Fruit fly (Drosophila melanogaster): Measurements from ENCODE around the gene CG4572.
A peak's percentile ranks its signal among the peaks of the same experiment; 100 is the strongest.

CG4572 gene

dm6 chr3R:19889603-19890187 is 25.5 kb upstream of the CG4572 start (continued):
- TF ChIP-seq Camta (GFP tag; optimal IDR thresholded peaks at IDR 0.05), result no peak
- peak; percentile 15 for TF ChIP-seq eyg (GFP tag; optimal IDR thresholded peaks at IDR 0.05)
- TF ChIP-seq CG31365 (tag; optimal IDR thresholded peaks at IDR 0.05), result no peak
- 0 out of 2 replicates have a peak, but pooled peaks have one; percentile 54 for TF ChIP-seq CG6689 (GFP tag; IDR thresholded peaks at IDR 0.05)
- no peak for TF ChIP-seq grn (GFP tag; optimal IDR thresholded peaks at IDR 0.05)
- TF ChIP-seq wdn (GFP tag; IDR thresholded peaks at IDR 0.05), result 0 out of 2 replicates have a peak, but pooled peaks have one; percentile 30
- TF ChIP-seq dan (GFP tag; IDR thresholded peaks at IDR 0.05), result no peak
- TF ChIP-seq Six4 (GFP tag; optimal IDR thresholded peaks at IDR 0.05), result peak; percentile 69
- no peak for TF ChIP-seq pnt (GFP tag; optimal IDR thresholded peaks at IDR 0.05)
- TF ChIP-seq pan (optimal IDR thresholded peaks at IDR 0.05), result no peak
- TF ChIP-seq pan (GFP tag; optimal IDR thresholded peaks at IDR 0.05 in 1 of 2, IDR thresholded peaks at IDR 0.05 in 1 of 2), result no peak
- peak; percentile 62 for TF ChIP-seq Ptx1 (GFP tag; IDR thresholded peaks at IDR 0.05)
- TF ChIP-seq Gug (GFP tag; IDR thresholded peaks at IDR 0.05), result peak; percentile 46; the same call in 1 of the 4 replicates
- TF ChIP-seq vnd (GFP tag; IDR thresholded peaks at IDR 0.05; ENCODE audit: partially characterized antibody), result no peak
- TF ChIP-seq Xbp1 (GFP tag; optimal IDR thresholded peaks at IDR 0.05), result peak; percentile 59
- TF ChIP-seq Fer3 (tag; optimal IDR thresholded peaks at IDR 0.05), result peak; percentile 86
- TF ChIP-seq nom (GFP tag; optimal IDR thresholded peaks at IDR 0.05), result no peak
- TF ChIP-seq kay (GFP tag; optimal IDR thresholded peaks at IDR 0.05), result peak; percentile 13
- no peak for TF ChIP-seq Lim3 (GFP tag; IDR thresholded peaks at IDR 0.05)
- TF ChIP-seq CG12155 (GFP tag; optimal IDR thresholded peaks at IDR 0.05), result peak; percentile 57
- TF ChIP-seq GATAe (GFP tag; conservative IDR thresholded peaks at IDR 0.05), result no peak
- TF ChIP-seq E2f1 (GFP tag; IDR thresholded peaks at IDR 0.05), result no peak
- TF ChIP-seq sisA (GFP tag; IDR thresholded peaks at IDR 0.05), result no peak
- no peak; the same call in 2 of the 3 replicates for TF ChIP-seq CG34224 (GFP tag; IDR thresholded peaks at IDR 0.05; ENCODE audit: partially characterized antibody)
- TF ChIP-seq fd96Cb (tag; optimal IDR thresholded peaks at IDR 0.05), result peak; percentile 78
- TF ChIP-seq h (optimal IDR thresholded peaks at IDR 0.05), result no peak
- TF ChIP-seq Sry-β (GFP tag; optimal IDR thresholded peaks at IDR 0.05), result no peak
- peak in 1 of 2 experiments; percentile 88 for TF ChIP-seq Hr51 (GFP tag; optimal IDR thresholded peaks at IDR 0.05)
- no peak for TF ChIP-seq CG16863 (GFP tag; optimal IDR thresholded peaks at IDR 0.05)
- no peak; the same call in 1 of the 2 replicates for TF ChIP-seq ttk (GFP tag; IDR thresholded peaks at IDR 0.05)
- peak; percentile 86 for TF ChIP-seq CG13296 (GFP tag; optimal IDR thresholded peaks at IDR 0.05)
- TF ChIP-seq shn (GFP tag; optimal IDR thresholded peaks at IDR 0.05), result no peak
- peak; percentile 42 for TF ChIP-seq Chrac-16 (GFP tag; optimal IDR thresholded peaks at IDR 0.05)
- TF ChIP-seq exex (tag; optimal IDR thresholded peaks at IDR 0.05), result peak; percentile 69
- peak; percentile 74 for TF ChIP-seq unpg (GFP tag; optimal IDR thresholded peaks at IDR 0.05)
- peak; percentile 74 for TF ChIP-seq Rfx (GFP tag; IDR thresholded peaks at IDR 0.05)
- TF ChIP-seq CG6854 (GFP tag; optimal IDR thresholded peaks at IDR 0.05), result peak; percentile 81
- TF ChIP-seq Ets97D (GFP tag; optimal IDR thresholded peaks at IDR 0.05), result no peak
- TF ChIP-seq CG12219 (GFP tag; optimal IDR thresholded peaks at IDR 0.05), result peak; percentile 46
- TF ChIP-seq chif (GFP tag; optimal IDR thresholded peaks at IDR 0.05), result no peak
- TF ChIP-seq CG3163 (GFP tag; optimal IDR thresholded peaks at IDR 0.05), result no peak
- TF ChIP-seq CG17612 (GFP tag; IDR thresholded peaks at IDR 0.05), result no peak
- peak; percentile 75 for TF ChIP-seq Oli (tag; optimal IDR thresholded peaks at IDR 0.05)
- TF ChIP-seq CG13287 (GFP tag; IDR thresholded peaks at IDR 0.05; ENCODE audit: partially characterized antibody), result peak; percentile 29
- TF ChIP-seq HmgZ (tag; optimal IDR thresholded peaks at IDR 0.05), result peak; percentile 48
- no peak for TF ChIP-seq Sin3A (optimal IDR thresholded peaks at IDR 0.05)
- no peak for TF ChIP-seq danr (GFP tag; IDR thresholded peaks at IDR 0.05)
- peak; percentile 23 for TF ChIP-seq CG30431 (GFP tag; optimal IDR thresholded peaks at IDR 0.05)
- peak; percentile 15 for TF ChIP-seq CG2116 (GFP tag; optimal IDR thresholded peaks at IDR 0.05)
- no peak for TF ChIP-seq Sry-δ (GFP tag; optimal IDR thresholded peaks at IDR 0.05)
- peak; percentile 28 for TF ChIP-seq CG1602 (GFP tag; optimal IDR thresholded peaks at IDR 0.05)
